Fruit fly (Drosophila melanogaster): ENCODE measurements around the gene Kif19A.
A peak's percentile ranks its signal among the peaks of the same experiment; 100 is the strongest.

Gene Kif19A

DNA sequence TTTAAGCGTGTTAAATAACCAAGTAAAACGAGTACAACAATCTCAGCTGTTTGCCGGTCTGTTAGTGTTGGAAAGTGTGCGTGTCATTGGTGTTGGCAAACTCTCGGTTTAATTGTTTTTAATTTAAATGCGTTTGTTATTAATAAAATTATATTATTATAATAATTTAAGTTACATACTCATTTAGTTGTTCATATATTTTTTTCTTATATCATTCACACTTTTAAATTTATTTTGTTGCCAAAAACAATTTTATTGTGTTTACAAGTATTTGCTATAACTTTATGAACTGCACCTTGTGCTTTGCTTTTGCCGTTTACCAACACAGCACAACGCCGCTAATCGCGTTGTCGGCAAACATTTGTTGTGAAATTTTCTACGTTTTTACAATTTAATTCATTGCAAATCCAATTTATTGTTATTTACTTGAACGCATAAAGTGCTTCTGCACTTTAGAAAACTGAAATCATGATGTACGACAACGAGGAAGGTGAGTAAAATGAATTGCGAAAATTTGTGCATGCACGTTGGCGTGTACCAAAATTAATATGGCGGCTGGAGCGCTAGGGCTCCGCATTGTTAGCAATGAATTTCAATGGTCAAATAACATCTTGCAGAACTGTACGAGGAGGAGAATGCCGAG is 7.3 kb upstream of the Kif19A start, which contains the start of the genes 140up and Polr2B (continued):
- TF ChIP-seq en (GFP tag; optimal IDR thresholded peaks at IDR 0.05) (peak; percentile 35), Doc3 (GFP tag; IDR thresholded peaks at IDR 0.05; ENCODE audit: partially characterized antibody) (no peak), hb (GFP tag; IDR thresholded peaks at IDR 0.05; ENCODE audit: partially characterized antibody) (no peak), HLH3B (GFP tag; IDR thresholded peaks at IDR 0.05) (peak; percentile 90), luna (GFP tag; optimal IDR thresholded peaks at IDR 0.05) (no peak), sug (tag; optimal IDR thresholded peaks at IDR 0.05) (peak; percentile 93), dan (GFP tag; IDR thresholded peaks at IDR 0.05) (peak; percentile 37; the same call in 1 of the 2 replicates), Opbp (GFP tag; IDR thresholded peaks at IDR 0.05; ENCODE audit: partially characterized antibody) (no peak), CG6175 (GFP tag; IDR thresholded peaks at IDR 0.05) (peak; percentile 85), vvl (GFP tag; IDR thresholded peaks at IDR 0.05) (peak; percentile 96), gsb-n (tag; optimal IDR thresholded peaks at IDR 0.05) (peak; percentile 92), oc (tag; optimal IDR thresholded peaks at IDR 0.05) (peak; percentile 89), Aef1 (GFP tag; IDR thresholded peaks at IDR 0.05) (peak; percentile 93), jing (GFP tag; optimal IDR thresholded peaks at IDR 0.05) (peak; percentile 77), HHEX (GFP tag; optimal IDR thresholded peaks at IDR 0.05) (peak; percentile 92), usp (GFP tag; optimal IDR thresholded peaks at IDR 0.05) (no peak), otp (GFP tag; IDR thresholded peaks at IDR 0.05) (peak; percentile 76; the same call in 2 of the 3 replicates), CG2199 (GFP tag; IDR thresholded peaks at IDR 0.05) (no peak), ro (GFP tag; IDR thresholded peaks at IDR 0.05) (peak; percentile 57; the same call in 1 of the 2 replicates), CG12299 (tag; optimal IDR thresholded peaks at IDR 0.05) (peak; percentile 86), CG16813 (GFP tag; IDR thresholded peaks at IDR 0.05; ENCODE audit: partially characterized antibody) (no peak), CG10209 (GFP tag; optimal IDR thresholded peaks at IDR 0.05) (peak; percentile 95), CG3847 (GFP tag; IDR thresholded peaks at IDR 0.05) (peak; percentile 97), CG3407 (GFP tag; optimal IDR thresholded peaks at IDR 0.05) (peak; percentile 86), Stat92E (GFP tag; optimal IDR thresholded peaks at IDR 0.05) (no peak), Fer3 (tag; optimal IDR thresholded peaks at IDR 0.05) (peak; percentile 94), CG17829 (tag; optimal IDR thresholded peaks at IDR 0.05) (peak; percentile 96), CG10565 (GFP tag; optimal IDR thresholded peaks at IDR 0.05) (peak; percentile 56), sens-2 (GFP tag; IDR thresholded peaks at IDR 0.05) (0 out of 2 replicates have a peak, but pooled peaks have one; percentile 36), pho (GFP tag; optimal IDR thresholded peaks at IDR 0.05) (peak; percentile 80), Taf1 (GFP tag; IDR thresholded peaks at IDR 0.05) (peak; percentile 87), CG4282 (GFP tag; optimal IDR thresholded peaks at IDR 0.05) (peak; percentile 46), hkb (optimal IDR thresholded peaks at IDR 0.05) (no peak), hkb (GFP tag; IDR thresholded peaks at IDR 0.05) (peak; percentile 90), Xrp1 (GFP tag; IDR thresholded peaks at IDR 0.05) (peak; percentile 97), toy (GFP tag; IDR thresholded peaks at IDR 0.05) (peak; percentile 85), Mes4 (GFP tag; optimal IDR thresholded peaks at IDR 0.05) (peak; percentile 52), CG10959 (GFP tag; IDR thresholded peaks at IDR 0.05) (peak; percentile 78), Six4 (GFP tag; optimal IDR thresholded peaks at IDR 0.05) (peak; percentile 89), Usf (GFP tag; optimal IDR thresholded peaks at IDR 0.05) (peak; percentile 85), Vsx1 (GFP tag; optimal IDR thresholded peaks at IDR 0.05) (no peak), fd3F (GFP tag; optimal IDR thresholded peaks at IDR 0.05) (peak; percentile 91), zen (tag; optimal IDR thresholded peaks at IDR 0.05) (peak; percentile 93), ap (GFP tag; IDR thresholded peaks at IDR 0.05) (peak; percentile 89), CG7556 (GFP tag; optimal IDR thresholded peaks at IDR 0.05) (peak; percentile 92), wor (GFP tag; IDR thresholded peaks at IDR 0.05) (peak; percentile 88), Jarid2 (GFP tag; optimal IDR thresholded peaks at IDR 0.05) (peak; percentile 70), maf-S (GFP tag; optimal IDR thresholded peaks at IDR 0.05) (peak; percentile 75), Max (GFP tag; optimal IDR thresholded peaks at IDR 0.05) (peak; percentile 89), CG7372 (GFP tag; IDR thresholded peaks at IDR 0.05) (peak; percentile 93)
